Worm (Caenorhabditis elegans) whole organism, L1 larva: Measurements from ENCODE around the gene srh-122.

ENCODE experiments used
- irx-1 ChIP-seq: sonication (generic microtip); optimal IDR thresholded peaks from 2 replicates; lab custom pipeline; 2016; ENCODE audit warnings: missing genetic modification characterization, missing compliant biosample characterization
- lin-13 ChIP-seq: fragments of 150-350 bp; optimal IDR thresholded peaks from 2 replicates; lab custom pipeline; 2014; ENCODE audit warnings: missing biosample characterization, missing genetic modification reagents, missing genetic modification characterization
- nhr-90 ChIP-seq: sonication (generic microtip); optimal IDR thresholded peaks from 2 replicates; lab custom pipeline; 2016; ENCODE audit warnings: mild to moderate bottlenecking, missing genetic modification characterization, missing compliant biosample characterization; ENCODE audit not compliant: poor library complexity
- pax-3 ChIP-seq: fragments of 200-800 bp; sonication (Bioruptor generic); optimal IDR thresholded peaks from 2 replicates; lab custom pipeline; 2018; ENCODE audit warnings: mild to moderate bottlenecking, missing genetic modification characterization, moderate library complexity, missing compliant biosample characterization
- snpc-4 ChIP-seq: fragments of 150-350 bp; optimal IDR thresholded peaks from 2 replicates; lab custom pipeline; 2014; ENCODE audit warnings: missing biosample characterization, missing genetic modification characterization
- swsn-7 ChIP-seq: sonication (generic microtip); optimal IDR thresholded peaks from 2 replicates; lab custom pipeline; 2016; ENCODE audit warnings: missing genetic modification characterization, missing compliant biosample characterization
- zag-1 ChIP-seq: fragments of 150-350 bp; optimal IDR thresholded peaks from 2 replicates; lab custom pipeline; 2014; ENCODE audit warnings: missing biosample characterization, missing genetic modification characterization

DNA sequence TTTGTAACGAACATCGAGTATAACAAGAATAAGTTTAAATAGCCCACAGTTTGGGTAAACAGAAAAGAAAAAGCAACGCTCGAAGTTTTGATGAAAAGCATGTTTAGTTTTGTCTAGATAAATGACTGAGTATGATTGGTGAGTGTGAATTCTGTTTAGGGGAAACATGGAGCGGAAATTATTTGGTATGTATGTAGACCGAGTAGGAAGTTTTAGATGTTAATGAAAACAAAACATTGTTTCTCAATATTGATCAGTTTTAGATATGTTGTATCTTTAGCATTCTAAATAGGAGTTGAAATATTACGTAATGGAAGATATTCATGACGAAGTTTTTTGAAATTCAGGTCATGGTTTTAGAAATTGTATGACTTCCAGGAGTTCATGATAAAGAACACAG is 34.8 kb upstream of the srh-122 start, which contains the start of gene srbc-63:
- TF ChIP-seq swsn-7 (tag; lab: Kevin White, UChicago) (no peak), lin-13 (GFP tag; lab: Kevin White, UChicago) (no peak), pax-3 (tag; lab: Kevin White, UChicago) (no peak), snpc-4 (tag; lab: Kevin White, UChicago) (no peak), irx-1 (tag; lab: Kevin White, UChicago) (no peak), nhr-90 (tag; lab: Kevin White, UChicago) (no peak), zag-1 (no peak)
